Worm (Caenorhabditis elegans): ENCODE data around the gene cmtr-1.

DNA sequence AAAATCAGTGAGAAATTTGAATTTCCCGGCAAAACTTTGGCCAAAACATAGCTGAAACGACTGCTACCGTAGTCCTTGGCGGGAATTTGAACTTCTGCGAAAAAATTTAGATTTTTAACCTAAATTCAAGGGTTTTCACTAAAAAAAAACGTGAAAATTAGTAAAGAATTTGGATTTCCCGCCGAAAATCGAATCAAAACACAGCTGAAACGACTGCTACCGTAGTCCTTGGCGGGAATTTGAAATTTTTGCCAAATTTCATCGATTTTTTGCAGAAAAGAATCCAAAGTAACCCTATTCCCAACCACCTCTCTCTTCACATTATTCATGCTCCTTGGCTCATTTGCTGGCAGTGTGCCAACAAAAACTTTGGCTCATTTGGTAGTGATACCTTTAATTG, 814 bp upstream of the cmtr-1 start:
- TF ChIP-seq pha-4 (tag; optimal IDR thresholded peaks at IDR 0.05), result no peak
- TF ChIP-seq mep-1 (tag; optimal IDR thresholded peaks at IDR 0.05), result no peak
- no peak for TF ChIP-seq blmp-1 (tag; optimal IDR thresholded peaks at IDR 0.05)
- TF ChIP-seq snpc-4 (tag; optimal IDR thresholded peaks at IDR 0.05), result no peak
- TF ChIP-seq M03D4.4 (tag; optimal IDR thresholded peaks at IDR 0.05), result no peak
- no peak for TF ChIP-seq ces-1 (GFP tag; optimal IDR thresholded peaks at IDR 0.05)
- TF ChIP-seq nhr-237 (tag; optimal IDR thresholded peaks at IDR 0.05), result no peak
- no peak for TF ChIP-seq elt-1 (tag; optimal IDR thresholded peaks at IDR 0.05; ENCODE audit: borderline replicate concordance, insufficient read depth)
- TF ChIP-seq unc-62 (GFP tag; optimal IDR thresholded peaks at IDR 0.05), result no peak
- no peak for TF ChIP-seq elt-3 (tag; optimal IDR thresholded peaks at IDR 0.05)
- TF ChIP-seq lin-13 (tag; optimal IDR thresholded peaks at IDR 0.05), result no peak
- no peak for TF ChIP-seq mls-2 (tag; optimal IDR thresholded peaks at IDR 0.05)
- no peak for TF ChIP-seq nhr-76 (tag; optimal IDR thresholded peaks at IDR 0.05)
